Fruit fly (Drosophila melanogaster): ENCODE measurements around the gene CG31371.
A peak's percentile ranks its signal among the peaks of the same experiment; 100 is the strongest.

Gene CG31371

dm6 chr3R:30540196-30540595 is 36.9 kb upstream of the CG31371 start (continued):
- peak; percentile 80 for TF ChIP-seq zen (tag; optimal IDR thresholded peaks at IDR 0.05)
- TF ChIP-seq row (GFP tag; IDR thresholded peaks at IDR 0.05) = peak; percentile 93
- peak; percentile 84 for TF ChIP-seq shn (GFP tag; optimal IDR thresholded peaks at IDR 0.05)
- peak; percentile 94 for TF ChIP-seq CG32532 (GFP tag; IDR thresholded peaks at IDR 0.05)
- peak in 1 of 3 experiments; percentile 67 for TF ChIP-seq lola (GFP tag; optimal IDR thresholded peaks at IDR 0.05)
- peak; percentile 79 for TF ChIP-seq jing (GFP tag; optimal IDR thresholded peaks at IDR 0.05)
- peak; percentile 88 for TF ChIP-seq CG9727 (GFP tag; optimal IDR thresholded peaks at IDR 0.05)
- peak; percentile 93 to 95 for TF ChIP-seq dpn (GFP tag; optimal IDR thresholded peaks at IDR 0.05)
- TF ChIP-seq tap (tag; optimal IDR thresholded peaks at IDR 0.05) = peak; percentile 83
- TF ChIP-seq stwl (tag; optimal IDR thresholded peaks at IDR 0.05) = no peak
- TF ChIP-seq Dfd (GFP tag; optimal IDR thresholded peaks at IDR 0.05) = no peak
- TF ChIP-seq kay (GFP tag; optimal IDR thresholded peaks at IDR 0.05) = peak; percentile 80
- TF ChIP-seq CG12155 (GFP tag; optimal IDR thresholded peaks at IDR 0.05) = peak; percentile 87
- peak; percentile 90 for TF ChIP-seq NFAT (GFP tag; IDR thresholded peaks at IDR 0.05)
- peak; percentile 88 to 91 for TF ChIP-seq Hr51 (GFP tag; optimal IDR thresholded peaks at IDR 0.05)
- peak; percentile 93 for TF ChIP-seq CG4820 (GFP tag; optimal IDR thresholded peaks at IDR 0.05)
- TF ChIP-seq amos (GFP tag; IDR thresholded peaks at IDR 0.05; ENCODE audit: partially characterized antibody) = no peak
- TF ChIP-seq MESR4 (GFP tag; optimal IDR thresholded peaks at IDR 0.05) = peak; percentile 31
- peak; percentile 87 for TF ChIP-seq Hand (GFP tag; optimal IDR thresholded peaks at IDR 0.05)
- peak; percentile 86 for TF ChIP-seq klu (GFP tag; IDR thresholded peaks at IDR 0.05)
- TF ChIP-seq CG12391 (tag; optimal IDR thresholded peaks at IDR 0.05) = peak; percentile 88
- TF ChIP-seq ATbp (GFP tag; optimal IDR thresholded peaks at IDR 0.05) = peak; percentile 92
- no peak for TF ChIP-seq Bgb (GFP tag; IDR thresholded peaks at IDR 0.05; ENCODE audit: partially characterized antibody)
- peak; percentile 92 for TF ChIP-seq CG11247 (GFP tag; IDR thresholded peaks at IDR 0.05)
- peak; percentile 92 for TF ChIP-seq CG34376 (GFP tag; optimal IDR thresholded peaks at IDR 0.05)
- TF ChIP-seq Lhr (GFP tag; optimal IDR thresholded peaks at IDR 0.05) = peak; percentile 64
- TF ChIP-seq slp2 (GFP tag; optimal IDR thresholded peaks at IDR 0.05) = peak; percentile 82
- TF ChIP-seq gt (GFP tag; IDR thresholded peaks at IDR 0.05) = peak; percentile 81
- peak; percentile 86 for TF ChIP-seq MBD-R2 (GFP tag; IDR thresholded peaks at IDR 0.05)
- TF ChIP-seq luna (GFP tag; optimal IDR thresholded peaks at IDR 0.05) = peak; percentile 85
- peak; percentile 95 for TF ChIP-seq CG7839 (tag; optimal IDR thresholded peaks at IDR 0.05)
- TF ChIP-seq CG2875 (GFP tag; optimal IDR thresholded peaks at IDR 0.05) = peak; percentile 82
- TF ChIP-seq Dbx (GFP tag; IDR thresholded peaks at IDR 0.05) = peak; percentile 95
- TF ChIP-seq CG7786 (GFP tag; optimal IDR thresholded peaks at IDR 0.05) = peak; percentile 94
- peak; percentile 80 for TF ChIP-seq tup (GFP tag; optimal IDR thresholded peaks at IDR 0.05)
- peak; percentile 90 for TF ChIP-seq CG2889 (GFP tag; IDR thresholded peaks at IDR 0.05)
- peak; percentile 91 for TF ChIP-seq zfh2 (GFP tag; optimal IDR thresholded peaks at IDR 0.05)
- TF ChIP-seq Doc2 (GFP tag; IDR thresholded peaks at IDR 0.05) = peak; percentile 80
- TF ChIP-seq vnd (GFP tag; IDR thresholded peaks at IDR 0.05; ENCODE audit: partially characterized antibody) = no peak
- TF ChIP-seq CG10462 (GFP tag; optimal IDR thresholded peaks at IDR 0.05) = peak; percentile 83
- peak; percentile 95 for TF ChIP-seq jumu (GFP tag; optimal IDR thresholded peaks at IDR 0.05)
- peak; percentile 82 for TF ChIP-seq CG13775 (GFP tag; optimal IDR thresholded peaks at IDR 0.05)
- peak; percentile 52 for TF ChIP-seq CG10565 (GFP tag; optimal IDR thresholded peaks at IDR 0.05)
- TF ChIP-seq danr (GFP tag; IDR thresholded peaks at IDR 0.05) = peak; percentile 83
- TF ChIP-seq CG3163 (GFP tag; optimal IDR thresholded peaks at IDR 0.05) = peak; percentile 67
- peak; percentile 99 for TF ChIP-seq Ets65A (GFP tag)
- no peak for TF ChIP-seq CG8478 (optimal IDR thresholded peaks at IDR 0.05)
- no peak for TF ChIP-seq bigmax (GFP tag; optimal IDR thresholded peaks at IDR 0.05)
- no peak for TF ChIP-seq Kr (GFP tag; optimal IDR thresholded peaks at IDR 0.05)
- TF ChIP-seq bowl (GFP tag; IDR thresholded peaks at IDR 0.05) = peak; percentile 67; the same call in 1 of the 2 replicates
- TF ChIP-seq zf30C (GFP tag; optimal IDR thresholded peaks at IDR 0.05) = peak; percentile 58

Measured in whole organism, embryonic.